Worm (Caenorhabditis elegans): ENCODE measurements around the gene F26F4.8.

ce11 chrIII:4950345-4950744 lies 45.1 kb upstream of the F26F4.8 start:
- TF ChIP-seq tbx-11 (GFP tag; IDR thresholded peaks at IDR 0.05) (no peak), ama-1 (optimal IDR thresholded peaks at IDR 0.05) (no peak), F13C5.2 (tag; optimal IDR thresholded peaks at IDR 0.05) (no peak), ceh-13 (GFP tag; optimal IDR thresholded peaks at IDR 0.05) (no peak), flt-1 (GFP tag; IDR thresholded peaks at IDR 0.05) (no peak), hnd-1 (tag; optimal IDR thresholded peaks at IDR 0.05) (no peak), hmbx-1 (tag; optimal IDR thresholded peaks at IDR 0.05) (no peak), ets-7 (tag; optimal IDR thresholded peaks at IDR 0.05) (no peak), scrt-1 (GFP tag; IDR thresholded peaks at IDR 0.05) (no peak)
